Worm (Caenorhabditis elegans) whole organism, early embryonic: ENCODE measurements around the gene cyp-33C7.

Source experiments
- ama-1 ChIP-seq: fragments of 150-350 bp; optimal IDR thresholded peaks from 2 replicates; lab custom pipeline; 2014
- sea-1 ChIP-seq: fragments of 200-800 bp; sonication (Bioruptor generic); conservative IDR thresholded peaks from 2 replicates; pipeline ENCODE4 v1.3.6; 2022; ENCODE audit warnings: missing genetic modification characterization, missing compliant biosample characterization

ce11 chrV:2249310-2249709 lies 1.0 kb upstream of the cyp-33C7 start, which contains the start of gene cyp-33C6:
- no peak for TF ChIP-seq ama-1 (lab: Kevin White, UChicago)
- no peak for TF ChIP-seq sea-1 (GFP tag; lab: Robert Waterston, UW)
